Worm (Caenorhabditis elegans) whole organism, L1 larva: Measurements from ENCODE around the gene Y6G8.8.
"Not testable (repeated sequence)": the region's sequence is repeated elsewhere in the genome, so short reads cannot be mapped to it uniquely, and the experiment has no call there.

Experiments
- C16A3.4 ChIP-seq: fragments of 150-350 bp; optimal IDR thresholded peaks from 2 replicates; lab custom pipeline; 2014; ENCODE audit warnings: missing biosample characterization, missing genetic modification characterization
- F16B12.6 ChIP-seq: fragments of 150-350 bp; optimal IDR thresholded peaks from 2 replicates; lab custom pipeline; 2014; ENCODE audit warnings: missing biosample characterization, missing genetic modification characterization
- aly-2 ChIP-seq: fragments of 150-350 bp; optimal IDR thresholded peaks from 2 replicates; lab custom pipeline; 2014; ENCODE audit warnings: missing biosample characterization, missing genetic modification characterization
- ama-1 ChIP-seq: fragments of 150-350 bp; optimal IDR thresholded peaks from 2 replicates; lab custom pipeline; 2014
- ceh-90 ChIP-seq: sonication (generic microtip); optimal IDR thresholded peaks from 2 replicates; lab custom pipeline; 2016; ENCODE audit warnings: missing genetic modification characterization, missing compliant biosample characterization
- ces-1 ChIP-seq: fragments of 150-350 bp; optimal IDR thresholded peaks from 2 replicates; lab custom pipeline; 2014; ENCODE audit warnings: missing biosample characterization, missing genetic modification reagents, missing genetic modification characterization
- dpl-1 ChIP-seq, 3 experiments: fragments of 150-350 bp in 2 of 3; sonication (generic microtip) in 1 of 3; optimal IDR thresholded peaks; 2 replicates each; lab custom pipeline; 2014 to 2017; ENCODE audit warnings: missing biosample characterization in 3 of 3, missing genetic modification characterization in 3 of 3, missing genetic modification reagents in 3 of 3
- efl-1 ChIP-seq, 4 experiments: fragments of 150-350 bp; optimal IDR thresholded peaks in 3 of 4; peaks in 1 of 4; 1 replicate in 1 of 4; 2 replicates in 3 of 4; lab custom pipeline; 2014; ENCODE audit warnings: missing biosample characterization in 2 of 4, missing genetic modification characterization in 2 of 4, missing genetic modification reagents in 2 of 4
- egl-27 ChIP-seq, 2 experiments: fragments of 150-350 bp in 1 of 2; sonication (generic microtip); optimal IDR thresholded peaks; 3 replicates each; lab custom pipeline; 2017 to 2018; ENCODE audit warnings: missing biosample characterization in 2 of 2, missing genetic modification characterization in 2 of 2, missing genetic modification reagents in 2 of 2
- elt-2 ChIP-seq: sonication (generic microtip); optimal IDR thresholded peaks from 2 replicates; lab custom pipeline; 2016; ENCODE audit warnings: missing genetic modification characterization, mild to moderate bottlenecking, inconsistent platforms, missing compliant biosample characterization, missing genetic modification reagents
- ets-5 ChIP-seq: fragments of 200-800 bp; sonication (Bioruptor generic); IDR thresholded peaks from 2 replicates; pipeline ENCODE4 v1.3.6; 2022; ENCODE audit warnings: missing genetic modification characterization, missing compliant biosample characterization
- fkh-10 ChIP-seq: sonication (generic microtip); optimal IDR thresholded peaks from 2 replicates; lab custom pipeline; 2017; ENCODE audit warnings: missing biosample characterization, missing genetic modification reagents, missing genetic modification characterization
- jun-1 ChIP-seq: fragments of 150-350 bp; optimal IDR thresholded peaks from 2 replicates; lab custom pipeline; 2014; ENCODE audit warnings: missing biosample characterization, missing genetic modification reagents, missing genetic modification characterization
- lin-35 ChIP-seq, 2 experiments: fragments of 150-350 bp; optimal IDR thresholded peaks; 2 replicates each; lab custom pipeline; 2014; ENCODE audit warnings: missing biosample characterization in 2 of 2, missing genetic modification characterization in 2 of 2, missing genetic modification reagents in 2 of 2
- lin-39 ChIP-seq: fragments of 150-350 bp; optimal IDR thresholded peaks from 2 replicates; lab custom pipeline; 2014; ENCODE audit warnings: missing biosample characterization, missing genetic modification reagents, missing genetic modification characterization
- nhr-11 ChIP-seq: fragments of 150-350 bp; optimal IDR thresholded peaks from 2 replicates; lab custom pipeline; 2014; ENCODE audit warnings: missing biosample characterization, missing genetic modification characterization
- nhr-12 ChIP-seq: sonication (generic microtip); optimal IDR thresholded peaks from 2 replicates; lab custom pipeline; 2017; ENCODE audit warnings: missing biosample characterization, missing genetic modification characterization
- nhr-237 ChIP-seq: fragments of 150-350 bp; optimal IDR thresholded peaks from 2 replicates; lab custom pipeline; 2014; ENCODE audit warnings: missing biosample characterization, missing genetic modification characterization
- nhr-47 ChIP-seq: sonication (generic microtip); optimal IDR thresholded peaks from 2 replicates; lab custom pipeline; 2016; ENCODE audit warnings: mild to moderate bottlenecking, missing genetic modification characterization, moderate library complexity, missing compliant biosample characterization
- nhr-84 ChIP-seq: sonication (generic microtip); optimal IDR thresholded peaks from 2 replicates; lab custom pipeline; 2017; ENCODE audit warnings: missing biosample characterization, missing genetic modification characterization
- nhr-90 ChIP-seq: sonication (generic microtip); optimal IDR thresholded peaks from 2 replicates; lab custom pipeline; 2016; ENCODE audit warnings: mild to moderate bottlenecking, missing genetic modification characterization, missing compliant biosample characterization; ENCODE audit not compliant: poor library complexity
- pax-3 ChIP-seq: fragments of 200-800 bp; sonication (Bioruptor generic); optimal IDR thresholded peaks from 2 replicates; lab custom pipeline; 2018; ENCODE audit warnings: mild to moderate bottlenecking, missing genetic modification characterization, moderate library complexity, missing compliant biosample characterization
- pqm-1 ChIP-seq: sonication (generic microtip); optimal IDR thresholded peaks from 3 replicates; lab custom pipeline; 2017; ENCODE audit warnings: missing biosample characterization, missing genetic modification characterization
- skn-1 ChIP-seq: fragments of 150-350 bp; optimal IDR thresholded peaks from 2 replicates; lab custom pipeline; 2014; ENCODE audit warnings: missing biosample characterization, missing genetic modification characterization
- snpc-4 ChIP-seq: fragments of 150-350 bp; optimal IDR thresholded peaks from 2 replicates; lab custom pipeline; 2014; ENCODE audit warnings: missing biosample characterization, missing genetic modification characterization
- swsn-7 ChIP-seq: sonication (generic microtip); optimal IDR thresholded peaks from 2 replicates; lab custom pipeline; 2016; ENCODE audit warnings: missing genetic modification characterization, missing compliant biosample characterization
- tbx-2 ChIP-seq: sonication (generic microtip); optimal IDR thresholded peaks from 2 replicates; lab custom pipeline; 2016; ENCODE audit warnings: missing genetic modification characterization, missing compliant biosample characterization
- unc-30 ChIP-seq: sonication (generic microtip); optimal IDR thresholded peaks from 2 replicates; lab custom pipeline; 2017; ENCODE audit warnings: missing biosample characterization, missing genetic modification characterization
- unc-62 ChIP-seq: fragments of 150-350 bp; optimal IDR thresholded peaks from 2 replicates; lab custom pipeline; 2014; ENCODE audit warnings: missing biosample characterization, missing genetic modification reagents, missing genetic modification characterization
- vab-15 ChIP-seq: sonication (generic microtip); optimal IDR thresholded peaks from 2 replicates; lab custom pipeline; 2017; ENCODE audit warnings: missing genotype, mild to moderate bottlenecking, missing genetic modification characterization, missing compliant biosample characterization
- xbp-1 ChIP-seq: sonication (generic microtip); optimal IDR thresholded peaks from 2 replicates; lab custom pipeline; 2016; ENCODE audit warnings: missing genetic modification characterization, missing compliant biosample characterization
- zag-1 ChIP-seq: fragments of 150-350 bp; optimal IDR thresholded peaks from 2 replicates; lab custom pipeline; 2014; ENCODE audit warnings: missing biosample characterization, missing genetic modification characterization
- ztf-4 ChIP-seq: fragments of 150-350 bp; optimal IDR thresholded peaks from 2 replicates; lab custom pipeline; 2014; ENCODE audit warnings: missing biosample characterization, missing genetic modification characterization

Gene Y6G8.8

DNA sequence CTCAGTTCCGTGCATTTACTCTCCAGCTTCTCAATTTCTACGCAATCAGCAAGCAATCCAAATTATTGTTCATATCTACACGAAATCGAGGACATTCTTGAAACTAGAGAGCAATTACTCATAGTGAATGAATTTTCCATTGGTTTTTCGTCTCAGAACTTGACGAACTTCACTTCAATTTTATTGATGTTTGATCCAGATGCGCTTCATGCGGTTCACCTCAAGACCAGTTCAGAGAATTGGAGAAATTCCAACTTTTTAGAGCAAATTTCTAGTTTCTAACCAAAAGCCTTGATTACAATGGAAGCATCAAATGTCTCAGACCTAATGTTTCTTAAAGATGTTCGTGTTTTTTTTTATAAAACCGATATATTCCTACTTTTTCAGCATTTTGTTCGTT is at the start of gene Y6G8.8:
Y6G8.8 (plus strand) TSS at position 301 of the 400 bp plus-strand sequence.
- TF ChIP-seq unc-62 (GFP tag; lab: Kevin White, UChicago): no peak
- no peak for TF ChIP-seq ces-1 (GFP tag; lab: Kevin White, UChicago)
- no peak for TF ChIP-seq nhr-84
- no peak for TF ChIP-seq pqm-1
- no peak for TF ChIP-seq jun-1 (tag; lab: Kevin White, UChicago)
- TF ChIP-seq ztf-4 (tag; lab: Kevin White, UChicago): no peak
- no peak for TF ChIP-seq ceh-90 (tag; lab: Kevin White, UChicago)
- TF ChIP-seq F16B12.6 (tag; lab: Kevin White, UChicago): no peak
- no peak for TF ChIP-seq nhr-237 (tag; lab: Kevin White, UChicago)
- no peak for TF ChIP-seq nhr-90 (tag; lab: Kevin White, UChicago)
- no peak for TF ChIP-seq egl-27 (tag; optimal IDR thresholded peaks at IDR 0.05; lab: Kevin White, UChicago)
- no peak for TF ChIP-seq unc-30 (tag; lab: Kevin White, UChicago)
- no peak for TF ChIP-seq lin-39 (tag; lab: Kevin White, UChicago)
- TF ChIP-seq, all 84 proteins: peak for 0

DNA sequence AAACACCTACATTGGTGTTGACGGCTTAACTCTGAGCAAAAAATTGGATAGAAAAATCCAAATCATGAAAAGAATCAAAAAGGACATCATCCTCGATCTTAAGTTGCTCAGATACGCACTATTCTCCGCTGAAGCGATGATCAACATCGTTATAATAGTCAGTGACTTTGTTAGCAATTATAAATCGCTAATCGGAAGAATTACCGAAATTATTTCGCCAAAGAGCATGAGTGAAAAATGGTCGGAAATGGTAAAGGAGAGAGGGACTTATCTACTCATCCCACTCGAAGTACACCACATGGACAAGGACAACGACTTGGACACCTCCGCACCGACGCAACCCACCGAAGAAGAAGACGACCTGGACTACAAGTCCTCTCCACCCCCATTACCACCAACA is 40.3 kb upstream of the Y6G8.8 start:
- TF ChIP-seq efl-1 (optimal IDR thresholded peaks at IDR 0.05; lab: Kevin White, UChicago) (no peak), efl-1 (GFP tag; optimal IDR thresholded peaks at IDR 0.05 in 1 of 2; lab: Kevin White, UChicago) (peak in 1 of 2 experiments; percentile 63), ets-5 (GFP tag; lab: Robert Waterston, UW) (no peak)

DNA sequence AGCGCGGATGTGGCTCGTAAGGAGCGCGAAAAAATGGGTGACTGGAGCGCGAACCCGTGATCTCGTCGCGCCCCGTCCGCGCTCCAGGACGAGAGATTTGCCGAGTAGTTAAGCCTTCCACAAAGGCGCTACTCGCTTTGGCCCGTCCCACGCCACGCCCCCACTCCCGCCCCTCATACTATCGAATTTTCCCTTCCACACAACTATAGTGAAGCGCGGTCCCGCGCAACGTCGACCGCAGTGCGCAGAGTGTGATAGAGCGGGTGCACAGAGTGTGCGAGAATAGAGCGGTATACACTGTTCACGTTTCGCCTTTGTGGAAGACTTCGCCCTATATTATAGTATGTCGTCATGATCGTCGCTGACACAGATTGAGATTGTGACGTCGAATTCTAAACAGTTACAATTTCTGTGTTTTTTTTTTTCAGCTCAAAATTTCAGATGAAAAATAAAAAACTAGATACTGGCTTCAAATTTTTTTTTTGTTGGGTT is 36.0 kb upstream of the Y6G8.8 start, which contains the start of gene fbxa-133:
fbxa-133 (plus strand) TSS at position 442 of the 492 bp plus-strand sequence.
- TF ChIP-seq nhr-47 (tag; lab: Kevin White, UChicago); fkh-10 (GFP tag; lab: Kevin White, UChicago); pax-3 (tag; lab: Kevin White, UChicago): not testable (repeated sequence)

DNA sequence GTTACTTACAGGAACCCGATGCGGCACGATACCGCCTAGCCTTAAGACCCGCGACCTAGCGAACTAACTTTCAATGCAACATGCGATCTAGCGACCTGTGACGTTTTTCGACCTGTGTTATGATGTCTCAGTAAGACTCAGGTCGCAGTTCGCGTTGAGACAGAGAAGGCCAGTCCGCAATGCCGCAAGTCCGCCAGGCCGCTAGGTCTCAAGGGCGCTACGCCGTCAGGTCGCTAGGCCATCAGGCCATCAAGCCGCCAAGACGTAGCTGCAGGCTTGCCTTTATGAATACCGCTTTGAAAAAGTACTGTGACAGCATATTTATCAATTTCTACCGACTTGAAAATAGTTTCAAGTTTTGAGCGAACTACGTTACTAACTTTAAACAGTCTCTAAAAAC is 24.7 kb upstream of the Y6G8.8 start:
- TF ChIP-seq vab-15 (no peak), zag-1 (tag; lab: Kevin White, UChicago) (no peak), skn-1 (tag; lab: Kevin White, UChicago) (no peak), aly-2 (no peak), dpl-1 (GFP tag; optimal IDR thresholded peaks at IDR 0.05; lab: Kevin White, UChicago) (no peak), nhr-11 (tag; lab: Kevin White, UChicago) (no peak), fkh-10 (GFP tag; lab: Kevin White, UChicago) (no peak), snpc-4 (tag; lab: Kevin White, UChicago) (no peak)

DNA sequence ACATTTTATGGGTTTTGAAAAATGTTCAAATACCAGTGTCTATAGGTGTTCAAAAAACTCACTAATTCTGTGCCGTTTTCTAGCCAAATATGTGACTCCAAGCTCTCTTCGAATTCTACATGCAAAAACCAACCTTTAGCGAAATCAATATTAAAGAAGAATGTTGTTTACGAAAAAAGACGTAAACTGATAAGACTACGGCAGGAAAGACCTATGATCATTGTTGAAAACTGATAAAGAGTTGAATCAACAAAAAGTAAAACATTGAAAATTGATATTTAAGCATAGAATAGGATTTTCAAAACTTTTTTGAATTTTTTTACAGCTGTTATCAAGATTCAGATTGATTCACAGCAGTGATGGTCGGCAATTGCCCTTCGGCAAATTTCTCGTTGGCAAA is 21.6 kb upstream of the Y6G8.8 start, which contains the start of gene Y6G8.2:
Y6G8.2 (minus strand) TSS at position 147 of the 400 bp plus-strand sequence.
- TF ChIP-seq elt-2 (tag; lab: Kevin White, UChicago): peak; percentile 52
- no peak for TF ChIP-seq ama-1 (lab: Kevin White, UChicago)
- TF ChIP-seq, all 84 proteins: peak for 1

DNA sequence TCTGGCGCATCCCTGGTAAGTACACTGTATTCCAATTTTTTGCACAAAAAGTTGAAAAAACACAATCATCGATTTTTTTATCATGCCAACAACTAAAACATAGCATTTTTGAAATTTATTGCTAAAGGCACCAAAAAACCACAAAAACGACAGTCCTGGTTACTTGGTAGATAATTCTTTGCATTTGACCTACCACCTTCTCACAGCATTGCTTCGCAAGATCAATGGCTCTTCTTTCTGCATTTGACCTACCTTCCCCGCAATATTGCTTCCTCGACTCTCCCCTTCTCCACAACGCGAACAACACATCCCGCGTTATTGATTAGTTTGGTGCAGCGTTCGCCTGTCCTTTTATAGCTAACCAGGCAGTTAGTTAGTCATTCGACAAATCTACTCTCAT is 18.8 kb upstream of the Y6G8.8 start, which contains the start of gene ztf-25:
ztf-25 (plus strand) TSS at position 301 of the 400 bp plus-strand sequence.
- TF ChIP-seq nhr-12 (tag; lab: Kevin White, UChicago) (no peak), swsn-7 (tag; lab: Kevin White, UChicago) (no peak), tbx-2 (tag; lab: Kevin White, UChicago) (no peak)
- TF ChIP-seq, all 84 proteins: peak for 0

- not testable (repeated sequence) for TF ChIP-seq xbp-1 (tag; lab: Kevin White, UChicago); C16A3.4 (tag; lab: Kevin White, UChicago); lin-35 (GFP tag; optimal IDR thresholded peaks at IDR 0.05; lab: Kevin White, UChicago)
- TF ChIP-seq, all 84 proteins: peak for 0; not testable (repeated sequence) for 84
Observed at ce11 chrV:17606050-17606449, 14.3 kb upstream of the Y6G8.8 start, which contains the start of gene Y6G8.16. Gene Y6G8.16 (plus strand): TSS chrV:17606350.
